Fruit fly (Drosophila melanogaster): ENCODE results near the gene CG14879.

CG14879 gene

dm6 chr3R:16337053-16337385 lies 12.0 kb downstream of the CG14879 start (continued):
- no peak for TF ChIP-seq CG30020 (tag; optimal IDR thresholded peaks at IDR 0.05)
- peak; percentile 2 for TF ChIP-seq CG4617 (GFP tag; optimal IDR thresholded peaks at IDR 0.05; ENCODE audit: borderline replicate concordance)
- peak; percentile 7 for TF ChIP-seq CoRest (tag; optimal IDR thresholded peaks at IDR 0.05)
- TF ChIP-seq CG2129 (GFP tag; IDR thresholded peaks at IDR 0.05; ENCODE audit: partially characterized antibody), result no peak
- TF ChIP-seq CG10321 (GFP tag; IDR thresholded peaks at IDR 0.05), result no peak
- no peak for TF ChIP-seq CG13894 (tag; optimal IDR thresholded peaks at IDR 0.05)
- 0 out of 2 replicates have a peak, but pooled peaks have one; percentile 20 for TF ChIP-seq wor (GFP tag; IDR thresholded peaks at IDR 0.05)
- no peak for TF ChIP-seq hbn (GFP tag; IDR thresholded peaks at IDR 0.05; ENCODE audit: partially characterized antibody)
- no peak for TF ChIP-seq repo (GFP tag; optimal IDR thresholded peaks at IDR 0.05)
- TF ChIP-seq D (optimal IDR thresholded peaks at IDR 0.05), result peak; percentile 75
- TF ChIP-seq D (GFP tag; optimal IDR thresholded peaks at IDR 0.05), result peak; percentile 70
- TF ChIP-seq btn (GFP tag; optimal IDR thresholded peaks at IDR 0.05), result peak; percentile 51
- TF ChIP-seq sr (GFP tag; IDR thresholded peaks at IDR 0.05), result no peak
- peak; percentile 67 for TF ChIP-seq jumu (GFP tag; optimal IDR thresholded peaks at IDR 0.05)
- TF ChIP-seq gfzf (GFP tag; optimal IDR thresholded peaks at IDR 0.05), result no peak
- peak; percentile 68 for TF ChIP-seq Chrac-16 (GFP tag; optimal IDR thresholded peaks at IDR 0.05)
- TF ChIP-seq Nf-YC (tag; optimal IDR thresholded peaks at IDR 0.05), result no peak
- no peak for TF ChIP-seq toy (GFP tag; IDR thresholded peaks at IDR 0.05)
- TF ChIP-seq CG6654 (GFP tag; optimal IDR thresholded peaks at IDR 0.05), result no peak
- TF ChIP-seq vnd (GFP tag; IDR thresholded peaks at IDR 0.05; ENCODE audit: partially characterized antibody), result no peak
- TF ChIP-seq dmrt11E (tag; optimal IDR thresholded peaks at IDR 0.05), result peak; percentile 93
- TF ChIP-seq Ets97D (GFP tag; optimal IDR thresholded peaks at IDR 0.05), result peak; percentile 22
- TF ChIP-seq chif (GFP tag; optimal IDR thresholded peaks at IDR 0.05), result peak; percentile 65 to 80
- TF ChIP-seq gem (tag; optimal IDR thresholded peaks at IDR 0.05), result peak; percentile 77
- peak; percentile 68 for TF ChIP-seq CG8290 (GFP tag; optimal IDR thresholded peaks at IDR 0.05)
- TF ChIP-seq CG8290 (tag; optimal IDR thresholded peaks at IDR 0.05), result no peak
- TF ChIP-seq CG6175 (GFP tag; IDR thresholded peaks at IDR 0.05), result no peak
- TF ChIP-seq al (GFP tag; IDR thresholded peaks at IDR 0.05), result no peak
- peak; percentile 88 for TF ChIP-seq CG15696 (tag; optimal IDR thresholded peaks at IDR 0.05)
- no peak for TF ChIP-seq CTCF (GFP tag; optimal IDR thresholded peaks at IDR 0.05)
- TF ChIP-seq kay (GFP tag; optimal IDR thresholded peaks at IDR 0.05), result no peak
- 0 out of 2 replicates have a peak, but pooled peaks have one; percentile 35 for TF ChIP-seq CG11696 (GFP tag; IDR thresholded peaks at IDR 0.05)
- no peak for TF ChIP-seq CG13287 (GFP tag; IDR thresholded peaks at IDR 0.05; ENCODE audit: partially characterized antibody)
- peak; percentile 91 for TF ChIP-seq ac (GFP tag; optimal IDR thresholded peaks at IDR 0.05)
- TF ChIP-seq CG7271 (tag; optimal IDR thresholded peaks at IDR 0.05), result peak; percentile 38
- no peak for TF ChIP-seq Opbp (GFP tag; IDR thresholded peaks at IDR 0.05; ENCODE audit: partially characterized antibody)
- TF ChIP-seq CG11398 (GFP tag; optimal IDR thresholded peaks at IDR 0.05), result no peak
- TF ChIP-seq cas (GFP tag; IDR thresholded peaks at IDR 0.05), result 0 out of 2 replicates have a peak, but pooled peaks have one; percentile 6
- no peak for TF ChIP-seq HmgZ (tag; optimal IDR thresholded peaks at IDR 0.05)
- peak; percentile 40 for TF ChIP-seq CG12104 (GFP tag; optimal IDR thresholded peaks at IDR 0.05)
- no peak for TF ChIP-seq fd3F (GFP tag; optimal IDR thresholded peaks at IDR 0.05)
- no peak for TF ChIP-seq cwo (GFP tag; optimal IDR thresholded peaks at IDR 0.05)
- no peak for TF ChIP-seq CG11456 (GFP tag; IDR thresholded peaks at IDR 0.05)
- TF ChIP-seq CG9876 (GFP tag; optimal IDR thresholded peaks at IDR 0.05), result no peak
